Worm (Caenorhabditis elegans): Measurements from ENCODE around the gene cht-6.

ce11 chrV:6427433-6427832, 12.6 kb downstream of the cht-6 start:
- no peak for TF ChIP-seq him-1 (tag; optimal IDR thresholded peaks at IDR 0.05)
- TF ChIP-seq W03F9.2 (tag; optimal IDR thresholded peaks at IDR 0.05): peak; percentile 38
- TF ChIP-seq dao-5 (tag; optimal IDR thresholded peaks at IDR 0.05): no peak

Data from whole organism, L4/young adult.